Fruit fly (Drosophila melanogaster): ENCODE measurements around the gene jar.
A peak's percentile ranks its signal among the peaks of the same experiment; 100 is the strongest.

The jar gene

DNA sequence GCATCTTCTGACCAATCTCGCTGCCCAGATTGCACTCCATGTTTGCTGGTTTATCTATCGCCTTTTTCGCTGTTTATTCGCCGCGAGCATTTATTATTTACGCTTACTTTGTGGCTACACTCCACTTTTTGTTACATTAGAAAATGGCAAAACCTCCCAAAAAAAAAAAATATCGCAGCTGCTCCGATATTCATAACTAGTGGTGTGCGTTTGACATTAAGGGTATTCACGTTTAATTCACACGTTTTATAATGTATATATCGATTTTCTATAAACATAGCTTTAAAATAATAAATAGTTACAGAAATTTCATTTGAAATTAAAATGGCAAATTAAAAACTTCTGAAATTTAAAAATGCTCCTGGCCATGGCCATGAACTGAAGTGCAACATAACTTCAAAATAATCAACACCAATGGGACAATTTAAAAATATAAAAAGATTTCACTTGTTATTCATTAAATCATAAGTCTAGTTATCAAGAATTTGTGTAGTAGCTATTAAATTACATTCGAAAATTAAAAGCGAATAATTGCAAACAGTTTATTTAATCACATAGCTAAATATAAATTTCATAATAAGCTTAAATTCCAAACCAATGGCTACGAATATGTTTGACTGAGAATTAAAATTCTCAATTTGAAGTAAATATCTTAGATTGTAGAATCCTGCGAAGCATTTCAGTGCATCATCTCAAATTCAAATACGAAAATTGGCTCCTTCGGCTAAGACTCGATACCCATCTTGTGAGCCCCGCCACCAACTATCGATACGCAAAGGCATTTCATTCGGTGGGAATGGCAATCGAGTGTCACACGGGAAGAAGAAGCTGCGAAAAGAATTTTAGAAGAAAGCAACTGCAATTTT, 47.4 kb upstream of the jar start, which contains the start of the genes Nab2 and BRWD3 (continued):
- TF ChIP-seq sna (GFP tag; IDR thresholded peaks at IDR 0.05; ENCODE audit: partially characterized antibody) (peak; percentile 27; the same call in 1 of the 2 replicates), Hr3 (GFP tag; optimal IDR thresholded peaks at IDR 0.05) (peak; percentile 43), CG10267 (tag; optimal IDR thresholded peaks at IDR 0.05) (no peak), CG16815 (GFP tag; optimal IDR thresholded peaks at IDR 0.05) (peak; percentile 38), toy (GFP tag; IDR thresholded peaks at IDR 0.05) (no peak), ash1 (GFP tag; optimal IDR thresholded peaks at IDR 0.05) (no peak), tin (GFP tag; optimal IDR thresholded peaks at IDR 0.05) (peak; percentile 38), ranshi (GFP tag; IDR thresholded peaks at IDR 0.05) (peak; percentile 37; the same call in 1 of the 2 replicates), CG15514 (GFP tag; optimal IDR thresholded peaks at IDR 0.05) (peak; percentile 34), CG32532 (GFP tag; IDR thresholded peaks at IDR 0.05) (peak; percentile 49; the same call in 1 of the 2 replicates), org-1 (GFP tag; optimal IDR thresholded peaks at IDR 0.05) (no peak), oc (tag; optimal IDR thresholded peaks at IDR 0.05) (no peak), CG11560 (tag; IDR thresholded peaks at IDR 0.05) (peak; percentile 57; the same call in 2 of the 3 replicates), az2 (GFP tag; optimal IDR thresholded peaks at IDR 0.05) (peak; percentile 43), trh (GFP tag; optimal IDR thresholded peaks at IDR 0.05) (peak; percentile 36), sob (GFP tag; IDR thresholded peaks at IDR 0.05) (peak; percentile 14; the same call in 1 of the 2 replicates), nerfin-2 (GFP tag; IDR thresholded peaks at IDR 0.05; ENCODE audit: partially characterized antibody) (peak; percentile 48), zen2 (GFP tag; IDR thresholded peaks at IDR 0.05; ENCODE audit: partially characterized antibody) (peak; percentile 49; the same call in 1 of the 3 replicates), slp2 (GFP tag; optimal IDR thresholded peaks at IDR 0.05) (no peak), Hsf (GFP tag; optimal IDR thresholded peaks at IDR 0.05) (peak; percentile 61), CG10321 (GFP tag; IDR thresholded peaks at IDR 0.05) (no peak), Trl (optimal IDR thresholded peaks at IDR 0.05) (no peak), Trl (GFP tag; optimal IDR thresholded peaks at IDR 0.05) (peak; percentile 27), Xrp1 (GFP tag; IDR thresholded peaks at IDR 0.05) (peak; percentile 47; the same call in 1 of the 2 replicates), stwl (tag; optimal IDR thresholded peaks at IDR 0.05) (peak; percentile 23), hbn (GFP tag; IDR thresholded peaks at IDR 0.05; ENCODE audit: partially characterized antibody) (peak; percentile 54), CG8281 (tag; optimal IDR thresholded peaks at IDR 0.05) (no peak), Dll (GFP tag; IDR thresholded peaks at IDR 0.05; ENCODE audit: partially characterized antibody) (peak; percentile 67; the same call in 3 of the 4 replicates), bcd (GFP tag; optimal IDR thresholded peaks at IDR 0.05) (peak; percentile 22), CG14710 (tag; optimal IDR thresholded peaks at IDR 0.05) (peak; percentile 64), CG11247 (GFP tag; IDR thresholded peaks at IDR 0.05) (peak; percentile 34; the same call in 1 of the 2 replicates), H2.0 (GFP tag; IDR thresholded peaks at IDR 0.05) (0 out of 2 replicates have a peak, but pooled peaks have one; percentile 10), HLH3B (GFP tag; IDR thresholded peaks at IDR 0.05) (peak; percentile 29; the same call in 1 of the 2 replicates), Abd-B (GFP tag; optimal IDR thresholded peaks at IDR 0.05) (peak; percentile 3), CG14014 (GFP tag; IDR thresholded peaks at IDR 0.05) (peak; percentile 51; the same call in 1 of the 2 replicates), CG10209 (GFP tag; optimal IDR thresholded peaks at IDR 0.05) (no peak), CG13424 (tag; optimal IDR thresholded peaks at IDR 0.05) (peak; percentile 57), CG30403 (GFP tag; optimal IDR thresholded peaks at IDR 0.05) (peak; percentile 73), inv (GFP tag; IDR thresholded peaks at IDR 0.05; ENCODE audit: partially characterized antibody) (peak; percentile 56), amos (GFP tag; IDR thresholded peaks at IDR 0.05; ENCODE audit: partially characterized antibody) (peak; percentile 83), ind (GFP tag; optimal IDR thresholded peaks at IDR 0.05) (peak; percentile 43), CG10654 (GFP tag; optimal IDR thresholded peaks at IDR 0.05) (peak; percentile 17), danr (GFP tag; IDR thresholded peaks at IDR 0.05) (no peak)

Data from whole organism, embryonic.